Fruit fly (Drosophila melanogaster) ovary, adult (tissue): ENCODE measurements around the gene Argl.

Source experiments
- CG17801 ChIP-seq: fragments of 200-800 bp; optimal IDR thresholded peaks from 2 replicates; lab custom pipeline; 2019; ENCODE audit warnings: missing biosample characterization, mild to moderate bottlenecking, missing genetic modification characterization, moderate library complexity; ENCODE audit not compliant: partially characterized antibody

The Argl gene

dm6 chr2L:8941736-8942337, at the start of gene Argl:
Gene Argl, minus strand, starts transcription at chr2L:8942105.
- TF ChIP-seq CG17801 (GFP tag; lab: Kevin White, UChicago) = no peak

dm6 chr2L:8991583-8991982, 49.7 kb upstream of the Argl start, which contains the start of gene CG9555:
Gene CG9555, plus strand, starts transcription at chr2L:8991735.
- no peak for TF ChIP-seq CG17801 (GFP tag; lab: Kevin White, UChicago)

- peak; percentile 30 for TF ChIP-seq CG17801 (GFP tag; lab: Kevin White, UChicago)
These were observed 47.2 kb upstream of the Argl start, which contains the start of gene rost for dm6 chr2L:8989037-8989591. Gene rost, minus strand, starts transcription at chr2L:8989539.

- TF ChIP-seq CG17801 (GFP tag; lab: Kevin White, UChicago) = no peak
These were observed 45.5 kb upstream of the Argl start for dm6 chr2L:8987251-8987937.

dm6 chr2L:8984614-8985318, 42.9 kb upstream of the Argl start, which contains the start of gene CG13101:
Gene CG13101, minus strand, starts transcription at chr2L:8984872.
- peak; percentile 93 for TF ChIP-seq CG17801 (GFP tag; lab: Kevin White, UChicago)

- TF ChIP-seq CG17801 (GFP tag; lab: Kevin White, UChicago) = no peak
These were observed 40.8 kb upstream of the Argl start for dm6 chr2L:8982584-8983302.

dm6 chr2L:8980359-8980758, 38.5 kb upstream of the Argl start, which contains the start of gene CG18662:
Gene CG18662, plus strand, starts transcription at chr2L:8980659.
- no peak for TF ChIP-seq CG17801 (GFP tag; lab: Kevin White, UChicago)

dm6 chr2L:8975328-8975727, 33.4 kb upstream of the Argl start, which contains the start of gene CG9541:
Gene CG9541, minus strand, starts transcription at chr2L:8975428.
- no peak for TF ChIP-seq CG17801 (GFP tag; lab: Kevin White, UChicago)

- no peak for TF ChIP-seq CG17801 (GFP tag; lab: Kevin White, UChicago)
These were observed 32.6 kb upstream of the Argl start for dm6 chr2L:8974506-8974905.

- no peak for TF ChIP-seq CG17801 (GFP tag; lab: Kevin White, UChicago)
These were observed 31.0 kb upstream of the Argl start for dm6 chr2L:8972905-8973304.

- no peak for TF ChIP-seq CG17801 (GFP tag; lab: Kevin White, UChicago)
These were observed 25.3 kb upstream of the Argl start, which contains the start of gene CG18088 for dm6 chr2L:8967235-8967634. Gene CG18088, plus strand, starts transcription at chr2L:8967535.

- TF ChIP-seq CG17801 (GFP tag; lab: Kevin White, UChicago) = no peak
These were observed 22.8 kb upstream of the Argl start, which contains the start of gene CG32984 for dm6 chr2L:8964657-8965056. Gene CG32984, plus strand, starts transcription at chr2L:8964957.

- TF ChIP-seq CG17801 (GFP tag; lab: Kevin White, UChicago) = no peak
These were observed 20.3 kb upstream of the Argl start, which contains the start of the genes CG9525 and CG32985 for dm6 chr2L:8962254-8962653. Gene CG9525, minus strand, starts transcription at chr2L:8962354. Gene CG32985, plus strand, starts transcription at chr2L:8962533.

dm6 chr2L:8959001-8959461, 17.1 kb upstream of the Argl start, which contains the start of gene CG31886:
Gene CG31886, minus strand, starts transcription at chr2L:8959051.
- TF ChIP-seq CG17801 (GFP tag; lab: Kevin White, UChicago) = no peak
